Worm (Caenorhabditis elegans): ENCODE data around the gene C09E7.8.
A peak's percentile ranks its signal among the peaks of the same experiment; 100 is the strongest.

The C09E7.8 gene

DNA sequence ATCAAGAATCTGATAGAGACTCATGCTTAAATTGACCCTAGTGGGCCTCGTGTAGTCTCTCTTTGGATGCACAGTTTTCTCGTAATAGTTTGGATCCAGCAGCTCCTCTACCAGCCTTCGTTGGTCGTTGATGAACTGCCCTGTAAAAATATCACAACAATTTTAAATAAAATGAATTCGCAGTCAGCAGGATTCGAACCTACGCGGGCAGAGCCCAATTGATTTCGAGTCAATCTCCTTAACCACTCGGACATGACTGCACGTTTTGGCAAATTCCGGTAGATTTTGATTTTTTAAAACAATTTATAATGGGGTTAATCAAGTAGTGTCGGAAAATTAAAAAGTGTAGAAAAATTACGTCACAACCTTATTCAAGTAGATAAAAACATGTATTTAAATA is 44.6 kb downstream of the C09E7.8 start:
- TF ChIP-seq F44E2.7 (GFP tag; IDR thresholded peaks at IDR 0.05) (peak; percentile 61; the same call in 1 of the 2 replicates), F26F4.8 (GFP tag; conservative IDR thresholded peaks at IDR 0.05) (0 out of 2 replicates have a peak, but pooled peaks have one; percentile 8), lim-7 (GFP tag; IDR thresholded peaks at IDR 0.05) (0 out of 2 replicates have a peak, but pooled peaks have one; percentile 54)

- TF ChIP-seq egl-43 (GFP tag; IDR thresholded peaks at IDR 0.05) (no peak), T26A8.4 (GFP tag; IDR thresholded peaks at IDR 0.05) (no peak), lsy-2 (tag; optimal IDR thresholded peaks at IDR 0.05) (peak in 1 of 2 experiments; percentile 18), Y48G9A.11 (GFP tag; IDR thresholded peaks at IDR 0.05) (no peak), ceh-62 (tag; optimal IDR thresholded peaks at IDR 0.05) (no peak), nhr-41 (GFP tag; IDR thresholded peaks at IDR 0.05) (no peak), ceh-32 (tag; optimal IDR thresholded peaks at IDR 0.05; ENCODE audit: poor library complexity) (no peak), nhr-42 (GFP tag; IDR thresholded peaks at IDR 0.05) (no peak), Y75B8A.6 (GFP tag; IDR thresholded peaks at IDR 0.05) (no peak), tra-1 (GFP tag; IDR thresholded peaks at IDR 0.05) (0 out of 2 replicates have a peak, but pooled peaks have one; percentile 8), hlh-30 (tag; optimal IDR thresholded peaks at IDR 0.05; ENCODE audit: insufficient read depth) (peak; percentile 31), T20F7.1 (GFP tag; optimal IDR thresholded peaks at IDR 0.05) (peak; percentile 22), zip-11 (GFP tag; IDR thresholded peaks at IDR 0.05) (no peak), mxl-2 (GFP tag; conservative IDR thresholded peaks at IDR 0.05) (no peak), ztf-11 (tag; optimal IDR thresholded peaks at IDR 0.05) (no peak), daf-19 (GFP tag; conservative IDR thresholded peaks at IDR 0.05) (no peak), dmd-6 (GFP tag; IDR thresholded peaks at IDR 0.05) (peak; percentile 44), zag-1 (tag; optimal IDR thresholded peaks at IDR 0.05) (no peak), lin-38 (GFP tag; IDR thresholded peaks at IDR 0.05) (no peak), aly-2 (tag; optimal IDR thresholded peaks at IDR 0.05) (no peak), madf-9 (GFP tag; conservative IDR thresholded peaks at IDR 0.05) (no peak), dve-1 (tag; optimal IDR thresholded peaks at IDR 0.05; ENCODE audit: insufficient read depth) (peak; percentile 14), nhr-76 (tag; optimal IDR thresholded peaks at IDR 0.05) (no peak), cey-2 (tag; optimal IDR thresholded peaks at IDR 0.05; ENCODE audit: borderline replicate concordance, insufficient read depth) (peak; percentile 44), mes-2 (tag; optimal IDR thresholded peaks at IDR 0.05; ENCODE audit: poor library complexity, severe bottlenecking) (no peak), nhr-102 (tag; optimal IDR thresholded peaks at IDR 0.05) (no peak), hlh-11 (tag; optimal IDR thresholded peaks at IDR 0.05) (peak; percentile 36), daf-16 (GFP tag; optimal IDR thresholded peaks at IDR 0.05) (no peak), daf-16 (tag; optimal IDR thresholded peaks at IDR 0.05) (peak; percentile 73), skn-1 (tag; optimal IDR thresholded peaks at IDR 0.05) (no peak), nhr-28 (tag; optimal IDR thresholded peaks at IDR 0.05) (peak; percentile 20), unc-62 (GFP tag; optimal IDR thresholded peaks at IDR 0.05 in 1 of 2) (peak in 1 of 2 experiments; percentile 64), unc-62 (tag; optimal IDR thresholded peaks at IDR 0.05) (no peak), saeg-2 (GFP tag; IDR thresholded peaks at IDR 0.05) (no peak), nhr-237 (tag; optimal IDR thresholded peaks at IDR 0.05) (no peak)
These were observed 49.1 kb downstream of the C09E7.8 start for ce11 chrIII:6509301-6509700.

DNA sequence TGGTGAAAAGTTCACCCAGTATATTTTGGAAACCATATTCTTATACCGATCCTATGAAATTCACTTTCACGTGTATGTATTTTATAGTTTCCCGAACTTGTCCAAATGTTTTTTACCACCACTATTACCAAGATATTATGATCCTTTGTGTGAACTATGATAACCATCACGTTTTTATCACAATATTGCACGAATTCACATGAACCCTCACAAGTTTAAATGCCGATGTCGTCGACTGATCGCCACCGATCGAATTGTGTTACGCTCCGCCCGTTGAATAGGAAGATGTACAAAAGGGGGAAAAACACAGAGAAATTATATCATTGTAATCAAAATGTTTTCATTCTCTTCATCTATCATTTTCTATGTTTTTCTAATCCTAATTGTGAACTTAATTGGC is 50.1 kb downstream of the C09E7.8 start:
- TF ChIP-seq mdl-1 (tag; optimal IDR thresholded peaks at IDR 0.05) (no peak), tra-1 (GFP tag; IDR thresholded peaks at IDR 0.05) (no peak), mxl-3 (GFP tag; optimal IDR thresholded peaks at IDR 0.05) (peak; percentile 28), nhr-25 (tag; optimal IDR thresholded peaks at IDR 0.05; ENCODE audit: borderline replicate concordance, insufficient read depth) (no peak), zfp-2 (tag; optimal IDR thresholded peaks at IDR 0.05) (no peak), mes-2 (tag; optimal IDR thresholded peaks at IDR 0.05; ENCODE audit: poor library complexity, severe bottlenecking) (no peak), dmd-6 (GFP tag; IDR thresholded peaks at IDR 0.05) (no peak), mxl-2 (GFP tag; conservative IDR thresholded peaks at IDR 0.05) (no peak), T26A8.4 (GFP tag; IDR thresholded peaks at IDR 0.05) (no peak), ceh-32 (tag; optimal IDR thresholded peaks at IDR 0.05; ENCODE audit: poor library complexity) (no peak), php-3 (GFP tag; IDR thresholded peaks at IDR 0.05) (no peak), ama-1 (optimal IDR thresholded peaks at IDR 0.05) (no peak), hlh-11 (tag; optimal IDR thresholded peaks at IDR 0.05) (peak; percentile 5), nhr-10 (tag; optimal IDR thresholded peaks at IDR 0.05) (no peak), ces-1 (GFP tag; optimal IDR thresholded peaks at IDR 0.05) (no peak), lin-1 (GFP tag; IDR thresholded peaks at IDR 0.05) (no peak), daf-8 (GFP tag; IDR thresholded peaks at IDR 0.05) (no peak), nhr-48 (tag; optimal IDR thresholded peaks at IDR 0.05) (no peak), hlh-30 (tag; optimal IDR thresholded peaks at IDR 0.05; ENCODE audit: insufficient read depth) (peak; percentile 48)

Data from whole organism, L4 larva.